Fruit fly (Drosophila melanogaster) S2 (cell line): ENCODE results near the gene CG5662.

Source experiments
- CG8478 ChIP-seq: fragments of >200 bp; optimal IDR thresholded peaks from 2 replicates; lab custom pipeline; 2018
- CTCF ChIP-seq, 2 experiments: fragments of >200 bp; optimal IDR thresholded peaks; 2 replicates each; lab custom pipeline; 2018

DNA sequence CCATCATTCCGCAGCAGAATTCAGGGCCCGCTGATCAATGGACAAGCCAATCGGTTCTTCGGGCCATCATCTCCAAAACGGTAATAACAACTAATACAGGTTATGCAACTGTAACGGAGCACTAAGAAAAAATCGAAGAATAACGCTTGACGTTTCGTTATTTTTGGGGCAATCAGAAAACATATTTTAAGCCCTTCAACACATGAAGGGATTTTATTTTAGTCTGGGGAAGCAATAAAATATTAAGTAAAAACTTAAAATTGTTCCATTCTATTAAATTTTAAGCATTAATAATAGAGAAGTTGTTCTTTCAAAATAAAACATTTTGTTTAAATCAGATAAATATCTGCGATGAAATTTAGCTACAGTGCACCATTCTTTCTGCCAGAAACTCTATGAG lies 46.8 kb upstream of the CG5662 start:
- no peak for TF ChIP-seq CG8478
- no peak for TF ChIP-seq CTCF (optimal IDR thresholded peaks at IDR 0.05; lab: Kevin White, UChicago)
